Fruit fly (Drosophila melanogaster) whole organism, embryonic: ENCODE results near the gene CG42340.

ENCODE experiments used
- Adf1 ChIP-seq: fragments of 200-800 bp; sonication (Bioruptor generic); IDR thresholded peaks from 2 replicates; pipeline ENCODE4 v1.3.6; 2022; ENCODE audit warnings: missing biosample characterization, missing genetic modification characterization
- Antp ChIP-seq: fragments of 200-800 bp; sonication (Bioruptor generic); optimal IDR thresholded peaks from 3 replicates; lab custom pipeline; 2016; ENCODE audit warnings: missing biosample characterization, missing genetic modification characterization
- Atf3 ChIP-seq: fragments of 200-800 bp; sonication (Bioruptor generic); optimal IDR thresholded peaks from 3 replicates; lab custom pipeline; 2016; ENCODE audit warnings: missing biosample characterization, missing genetic modification characterization
- B-H2 ChIP-seq: fragments of 200-800 bp; sonication (Bioruptor generic); optimal IDR thresholded peaks from 2 replicates; lab custom pipeline; 2018; ENCODE audit warnings: missing biosample characterization, mild to moderate bottlenecking, missing genetic modification characterization
- CG10321 ChIP-seq: fragments of 200-800 bp; sonication (Bioruptor generic); IDR thresholded peaks from 2 replicates; pipeline ENCODE4 v1.3.6; 2022; ENCODE audit warnings: missing biosample characterization, missing genetic modification characterization
- CG10654 ChIP-seq: fragments of 200-800 bp; sonication (Bioruptor generic); optimal IDR thresholded peaks from 2 replicates; lab custom pipeline; 2016; ENCODE audit warnings: missing biosample characterization, missing genetic modification characterization
- CG11696 ChIP-seq: fragments of 200-800 bp; sonication (Bioruptor generic); IDR thresholded peaks from 2 replicates; pipeline ENCODE4 v1.3.6; 2022; ENCODE audit warnings: missing biosample characterization, missing genetic modification characterization
- CG12155 ChIP-seq: fragments of 200-800 bp; sonication (Bioruptor generic); optimal IDR thresholded peaks from 3 replicates; lab custom pipeline; 2016; ENCODE audit warnings: missing biosample characterization, missing genetic modification characterization
- CG12236 ChIP-seq: fragments of 200-800 bp; sonication (Bioruptor generic); optimal IDR thresholded peaks from 2 replicates; lab custom pipeline; 2016; ENCODE audit warnings: missing biosample characterization, missing genetic modification characterization
- CG15479 ChIP-seq: fragments of 200-800 bp; sonication (Bioruptor generic); optimal IDR thresholded peaks from 3 replicates; lab custom pipeline; 2019; ENCODE audit warnings: missing biosample characterization, mild to moderate bottlenecking, missing genetic modification characterization, moderate library complexity
- CG15696 ChIP-seq: fragments of 200-800 bp; sonication (Bioruptor generic); optimal IDR thresholded peaks from 2 replicates; lab custom pipeline; 2019; ENCODE audit warnings: missing biosample characterization, mild to moderate bottlenecking, missing genetic modification characterization, moderate library complexity
- CG17802 ChIP-seq: fragments of 200-800 bp; sonication (Bioruptor generic); optimal IDR thresholded peaks from 2 replicates; lab custom pipeline; 2018; ENCODE audit warnings: missing biosample characterization, mild to moderate bottlenecking, missing genetic modification characterization, moderate library complexity
- CG18619 ChIP-seq: fragments of 200-800 bp; sonication (Bioruptor generic); optimal IDR thresholded peaks from 3 replicates; lab custom pipeline; 2017; ENCODE audit warnings: missing biosample characterization, mild to moderate bottlenecking, missing genetic modification characterization
- CG30403 ChIP-seq: fragments of 200-800 bp; sonication (Bioruptor generic); optimal IDR thresholded peaks from 3 replicates; lab custom pipeline; 2016; ENCODE audit warnings: missing biosample characterization, missing genetic modification characterization
- CG31441 ChIP-seq: fragments of 200-800 bp; sonication (Bioruptor generic); IDR thresholded peaks from 2 replicates; pipeline ENCODE4 v1.3.6; 2022; ENCODE audit warnings: missing biosample characterization, missing genetic modification characterization
- CG34224 ChIP-seq: fragments of 200-800 bp; sonication (Bioruptor generic); IDR thresholded peaks from 3 replicates; pipeline ENCODE4 v1.3.6; 2022; ENCODE audit warnings: missing biosample characterization, missing genetic modification characterization; ENCODE audit not compliant: partially characterized antibody
- CG34422 ChIP-seq: fragments of 200-800 bp; sonication (Bioruptor generic); IDR thresholded peaks from 3 replicates; pipeline ENCODE4 v1.3.6; 2022; ENCODE audit warnings: missing biosample characterization, missing genetic modification characterization
- CG5245 ChIP-seq: fragments of 200-800 bp; sonication (Bioruptor generic); optimal IDR thresholded peaks from 3 replicates; lab custom pipeline; 2016; ENCODE audit warnings: missing biosample characterization, missing genetic modification characterization
- CG7271 ChIP-seq: fragments of 200-800 bp; sonication (Bioruptor generic); optimal IDR thresholded peaks from 2 replicates; lab custom pipeline; 2018; ENCODE audit warnings: missing biosample characterization, mild to moderate bottlenecking, missing genetic modification characterization, moderate library complexity
- CG7556 ChIP-seq: fragments of 200-800 bp; sonication (Bioruptor generic); optimal IDR thresholded peaks from 2 replicates; lab custom pipeline; 2017; ENCODE audit warnings: missing biosample characterization, mild to moderate bottlenecking, missing genetic modification characterization
- CG7987 ChIP-seq: fragments of 200-800 bp; sonication (Bioruptor generic); optimal IDR thresholded peaks from 2 replicates; lab custom pipeline; 2018; ENCODE audit warnings: missing biosample characterization, mild to moderate bottlenecking, missing genetic modification characterization, moderate library complexity
- CG8281 ChIP-seq: fragments of 200-800 bp; sonication (Bioruptor generic); optimal IDR thresholded peaks from 2 replicates; lab custom pipeline; 2018; ENCODE audit warnings: missing biosample characterization, mild to moderate bottlenecking, missing genetic modification characterization, moderate library complexity
- Camta ChIP-seq: fragments of 200-800 bp; sonication (Bioruptor generic); optimal IDR thresholded peaks from 2 replicates; lab custom pipeline; 2016; ENCODE audit warnings: missing biosample characterization, missing genetic modification characterization
- CrebB ChIP-seq: fragments of 200-800 bp; sonication (Bioruptor generic); optimal IDR thresholded peaks from 3 replicates; lab custom pipeline; 2018; ENCODE audit warnings: missing biosample characterization, mild to moderate bottlenecking, missing genetic modification characterization
- D ChIP-seq, 2 experiments: fragments of 200-800 bp in 1 of 2; fragments of >200 bp in 1 of 2; sonication (Bioruptor generic) in 1 of 2; optimal IDR thresholded peaks; 2 replicates in 1 of 2; 3 replicates in 1 of 2; lab custom pipeline; 2017; ENCODE audit warnings: mild to moderate bottlenecking in 1 of 2, missing biosample characterization in 1 of 2, missing genetic modification characterization in 1 of 2, missing genetic modification reagents in 1 of 2
- D19A ChIP-seq: fragments of 200-800 bp; optimal IDR thresholded peaks from 3 replicates; lab custom pipeline; 2019; ENCODE audit warnings: missing biosample characterization, mild to moderate bottlenecking, missing genetic modification characterization, moderate library complexity
- ERR ChIP-seq: fragments of 200-800 bp; sonication (Bioruptor generic); optimal IDR thresholded peaks from 2 replicates; lab custom pipeline; 2016; ENCODE audit warnings: missing biosample characterization, missing genetic modification characterization
- Elba2 ChIP-seq: fragments of 200-800 bp; sonication (Bioruptor generic); optimal IDR thresholded peaks from 3 replicates; lab custom pipeline; 2016; ENCODE audit warnings: missing biosample characterization, missing genetic modification characterization
- H15 ChIP-seq: fragments of 200-800 bp; sonication (Bioruptor generic); IDR thresholded peaks from 3 replicates; pipeline ENCODE4 v1.3.6; 2022; ENCODE audit warnings: missing biosample characterization, missing genetic modification characterization
- Hr78 ChIP-seq, 2 experiments: fragments of 200-800 bp in 1 of 2; fragments of >200 bp in 1 of 2; sonication (Bioruptor generic) in 1 of 2; optimal IDR thresholded peaks; 2 replicates each; lab custom pipeline; 2017 to 2019; ENCODE audit warnings: missing biosample characterization in 2 of 2, missing genetic modification characterization in 2 of 2, mild to moderate bottlenecking in 1 of 2, moderate library complexity in 1 of 2
- Max ChIP-seq: fragments of 200-800 bp; sonication (Bioruptor generic); optimal IDR thresholded peaks from 2 replicates; lab custom pipeline; 2016; ENCODE audit warnings: missing biosample characterization, mild to moderate bottlenecking, missing genetic modification characterization
- NfI ChIP-seq: fragments of 200-800 bp; sonication (Bioruptor generic); optimal IDR thresholded peaks from 3 replicates; lab custom pipeline; 2018; ENCODE audit warnings: missing biosample characterization, mild to moderate bottlenecking, missing genetic modification characterization, moderate library complexity
- Usf ChIP-seq: fragments of 200-800 bp; sonication (Bioruptor generic); optimal IDR thresholded peaks from 2 replicates; lab custom pipeline; 2017; ENCODE audit warnings: missing genotype, missing biosample characterization, missing genetic modification characterization
- az2 ChIP-seq: fragments of 200-800 bp; sonication (Bioruptor generic); optimal IDR thresholded peaks from 3 replicates; lab custom pipeline; 2016; ENCODE audit warnings: missing biosample characterization, missing genetic modification characterization
- bigmax ChIP-seq: fragments of 200-800 bp; sonication (Bioruptor generic); optimal IDR thresholded peaks from 2 replicates; lab custom pipeline; 2018; ENCODE audit warnings: missing biosample characterization, mild to moderate bottlenecking, missing genetic modification characterization
- cas ChIP-seq: fragments of 200-800 bp; sonication (Bioruptor generic); IDR thresholded peaks from 2 replicates; pipeline ENCODE4 v1.3.6; 2022; ENCODE audit warnings: missing biosample characterization, missing genetic modification characterization
- chif ChIP-seq, 2 experiments: fragments of 200-800 bp; sonication (Bioruptor generic); optimal IDR thresholded peaks; 3 replicates each; lab custom pipeline; 2016; ENCODE audit warnings: missing biosample characterization in 2 of 2, missing genetic modification characterization in 2 of 2
- ci ChIP-seq: fragments of 200-800 bp; sonication (Bioruptor generic); IDR thresholded peaks from 3 replicates; pipeline ENCODE4 v1.3.6; 2022; ENCODE audit warnings: missing biosample characterization, missing genetic modification characterization
- eve ChIP-seq, 2 experiments: fragments of >200 bp; optimal IDR thresholded peaks; 2 replicates each; lab custom pipeline; 2017; ENCODE audit warnings: missing biosample characterization in 2 of 2, missing genetic modification characterization in 2 of 2
- fru ChIP-seq: fragments of >200 bp; optimal IDR thresholded peaks from 2 replicates; lab custom pipeline; 2017
- grau ChIP-seq: fragments of 200-800 bp; optimal IDR thresholded peaks from 3 replicates; lab custom pipeline; 2019; ENCODE audit warnings: missing biosample characterization, mild to moderate bottlenecking, missing genetic modification characterization, moderate library complexity
- gro ChIP-seq: fragments of 200-800 bp; sonication (Bioruptor generic); optimal IDR thresholded peaks from 2 replicates; lab custom pipeline; 2016; ENCODE audit warnings: missing biosample characterization, missing genetic modification characterization
- kay ChIP-seq: fragments of 200-800 bp; sonication (Bioruptor generic); optimal IDR thresholded peaks from 2 replicates; lab custom pipeline; 2016; ENCODE audit warnings: missing biosample characterization, missing genetic modification characterization
- klu ChIP-seq: fragments of 200-800 bp; sonication (Bioruptor generic); IDR thresholded peaks from 2 replicates; pipeline ENCODE4 v1.3.6; 2022; ENCODE audit warnings: missing biosample characterization, missing genetic modification characterization
- pan ChIP-seq, 4 experiments: fragments of >200 bp in 3 of 4; fragments of 200-800 bp in 1 of 4; sonication (Bioruptor generic) in 1 of 4; optimal IDR thresholded peaks in 3 of 4; IDR thresholded peaks in 1 of 4; 2 replicates each; pipeline versions ENCODE4 v1.3.6 to Lab custom; 2017 to 2022; ENCODE audit warnings: missing biosample characterization in 2 of 4, missing genetic modification characterization in 2 of 4, mixed read lengths in 1 of 4
- row ChIP-seq: fragments of 200-800 bp; sonication (Bioruptor generic); IDR thresholded peaks from 3 replicates; pipeline ENCODE4 v1.3.6; 2022; ENCODE audit warnings: missing biosample characterization, missing genetic modification characterization
- vnd ChIP-seq: fragments of 200-800 bp; sonication (Bioruptor generic); IDR thresholded peaks from 3 replicates; pipeline ENCODE4 v1.3.6; 2022; ENCODE audit warnings: missing biosample characterization, missing genetic modification characterization; ENCODE audit not compliant: partially characterized antibody
- zen2 ChIP-seq: fragments of 200-800 bp; sonication (Bioruptor generic); IDR thresholded peaks from 3 replicates; pipeline ENCODE4 v1.3.6; 2022; ENCODE audit warnings: missing biosample characterization, missing genetic modification characterization; ENCODE audit not compliant: partially characterized antibody

CG42340 gene

dm6 chrX:6571234-6571915 lies 47.3 kb upstream of the CG42340 start (continued):
- peak; percentile 62 for TF ChIP-seq CG10654 (GFP tag; lab: Kevin White, UChicago)
- no peak for TF ChIP-seq ERR (GFP tag; lab: Kevin White, UChicago)
- peak; percentile 52 for TF ChIP-seq Max (GFP tag; lab: Kevin White, UChicago)
- TF ChIP-seq Hr78 (GFP tag; optimal IDR thresholded peaks at IDR 0.05; lab: Kevin White, UChicago) = peak in 1 of 2 experiments; percentile 83
- peak; percentile 85 for TF ChIP-seq NfI (GFP tag; lab: Kevin White, UChicago)
- TF ChIP-seq az2 (GFP tag; lab: Kevin White, UChicago) = peak; percentile 85
- peak; percentile 54 for TF ChIP-seq CrebB (tag; lab: Kevin White, UChicago)
- no peak for TF ChIP-seq vnd
- peak; percentile 72 for TF ChIP-seq CG8281 (tag; lab: Kevin White, UChicago)
- TF ChIP-seq CG5245 = peak; percentile 71
- TF ChIP-seq bigmax (GFP tag; lab: Kevin White, UChicago) = peak; percentile 16
- TF ChIP-seq D (optimal IDR thresholded peaks at IDR 0.05; lab: Kevin White, UChicago) = no peak
- TF ChIP-seq D (GFP tag; optimal IDR thresholded peaks at IDR 0.05; lab: Kevin White, UChicago) = peak; percentile 95
- TF ChIP-seq D19A = peak; percentile 91
- TF ChIP-seq CG10321 (GFP tag; lab: Robert Waterston, UW) = peak; percentile 41; the same call in 1 of the 2 replicates
- TF ChIP-seq CG11696 (GFP tag; lab: Robert Waterston, UW) = peak; percentile 92
- TF ChIP-seq klu (GFP tag; lab: Robert Waterston, UW) = peak; percentile 61; the same call in 1 of the 2 replicates
- TF ChIP-seq eve (GFP tag; optimal IDR thresholded peaks at IDR 0.05; lab: Kevin White, UChicago) = peak in 1 of 2 experiments; percentile 94
- peak; percentile 30 for TF ChIP-seq Atf3 (GFP tag; lab: Kevin White, UChicago)
- TF ChIP-seq CG34422 (GFP tag; lab: Robert Waterston, UW) = peak; percentile 85
- TF ChIP-seq pan (optimal IDR thresholded peaks at IDR 0.05; lab: Kevin White, UChicago) = no peak
- TF ChIP-seq pan (GFP tag; optimal IDR thresholded peaks at IDR 0.05 in 1 of 2, IDR thresholded peaks at IDR 0.05 in 1 of 2) = peak in 1 of 2 experiments; percentile 76
- TF ChIP-seq fru = no peak
- peak; percentile 58 for TF ChIP-seq CG7271 (tag; lab: Kevin White, UChicago)
- peak; percentile 60 for TF ChIP-seq kay (GFP tag; lab: Kevin White, UChicago)
- TF ChIP-seq Usf (GFP tag; lab: Kevin White, UChicago) = peak; percentile 82
- no peak for TF ChIP-seq gro (GFP tag; lab: Kevin White, UChicago)
- TF ChIP-seq CG18619 = peak; percentile 77
- peak; percentile 91 for TF ChIP-seq row (GFP tag; lab: Robert Waterston, UW)
- no peak for TF ChIP-seq Elba2 (GFP tag; lab: Kevin White, UChicago)
- no peak; the same call in 1 of the 2 replicates for TF ChIP-seq cas (GFP tag; lab: Robert Waterston, UW)
- TF ChIP-seq Antp (GFP tag; lab: Kevin White, UChicago) = peak; percentile 35
- TF ChIP-seq CG34224 = no peak
- TF ChIP-seq grau (tag; lab: Kevin White, UChicago) = peak; percentile 90
- TF ChIP-seq CG17802 = peak; percentile 53
- TF ChIP-seq CG7987 (GFP tag; lab: Kevin White, UChicago) = no peak
- TF ChIP-seq H15 = peak; percentile 73
- no peak for TF ChIP-seq zen2 (GFP tag; lab: Robert Waterston, UW)
- TF ChIP-seq Camta (GFP tag; lab: Kevin White, UChicago) = peak; percentile 34
- peak; percentile 90 for TF ChIP-seq CG30403
- TF ChIP-seq CG12155 (GFP tag; lab: Kevin White, UChicago) = peak; percentile 62
- TF ChIP-seq Adf1 (GFP tag; lab: Robert Waterston, UW) = peak; percentile 64
- peak; percentile 89 for TF ChIP-seq CG15696 (tag; lab: Kevin White, UChicago)
- TF ChIP-seq chif (GFP tag; optimal IDR thresholded peaks at IDR 0.05; lab: Kevin White, UChicago) = peak in 1 of 2 experiments; percentile 69
- TF ChIP-seq CG31441 = peak; percentile 97
- peak; percentile 20 for TF ChIP-seq B-H2 (GFP tag; lab: Kevin White, UChicago)
- peak; percentile 89 for TF ChIP-seq ci (GFP tag; lab: Robert Waterston, UW)
- peak; percentile 92 for TF ChIP-seq CG7556 (GFP tag; lab: Kevin White, UChicago)
- no peak for TF ChIP-seq CG15479 (GFP tag; lab: Kevin White, UChicago)
- no peak for TF ChIP-seq CG12236 (GFP tag; lab: Kevin White, UChicago)
